Worm (Caenorhabditis elegans): ENCODE data around the gene wrt-5.

DNA sequence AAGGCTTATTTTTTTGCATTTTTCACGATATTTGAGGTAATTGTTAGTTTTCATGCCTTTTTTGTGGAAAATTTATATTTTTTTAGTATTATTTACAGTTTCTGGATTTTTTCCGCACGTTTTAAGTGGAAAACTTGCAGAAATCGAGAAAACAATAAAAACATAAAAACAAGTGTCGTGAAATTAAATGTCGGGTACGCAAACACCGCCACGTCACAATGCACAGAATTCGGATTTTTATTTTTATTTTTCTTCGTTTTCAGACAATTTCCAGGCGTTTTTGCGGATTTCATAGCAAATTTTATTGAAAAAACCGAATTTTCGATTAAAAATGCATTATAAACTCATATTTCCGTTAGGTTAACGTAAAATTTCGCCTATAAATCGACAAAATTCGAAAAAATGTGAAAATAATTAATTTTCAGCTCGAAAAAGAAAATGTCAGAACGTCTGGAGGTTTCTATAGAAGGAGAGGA lies 34.4 kb upstream of the wrt-5 start, which contains the start of gene C35B1.2:
- TF ChIP-seq cog-1 (tag; optimal IDR thresholded peaks at IDR 0.05) (no peak), ztf-23 (GFP tag; IDR thresholded peaks at IDR 0.05) (no peak), ztf-29 (GFP tag; IDR thresholded peaks at IDR 0.05) (no peak), flt-1 (GFP tag; IDR thresholded peaks at IDR 0.05) (no peak), med-1 (GFP tag; optimal IDR thresholded peaks at IDR 0.05; ENCODE audit: insufficient read depth) (no peak), klf-2 (GFP tag; conservative IDR thresholded peaks at IDR 0.05) (no peak), tab-1 (GFP tag; IDR thresholded peaks at IDR 0.05) (no peak), ref-1 (GFP tag; conservative IDR thresholded peaks at IDR 0.05) (no peak)

Measured in whole organism, midembryonic.